Fruit fly (Drosophila melanogaster): ENCODE results near the gene e.

DNA sequence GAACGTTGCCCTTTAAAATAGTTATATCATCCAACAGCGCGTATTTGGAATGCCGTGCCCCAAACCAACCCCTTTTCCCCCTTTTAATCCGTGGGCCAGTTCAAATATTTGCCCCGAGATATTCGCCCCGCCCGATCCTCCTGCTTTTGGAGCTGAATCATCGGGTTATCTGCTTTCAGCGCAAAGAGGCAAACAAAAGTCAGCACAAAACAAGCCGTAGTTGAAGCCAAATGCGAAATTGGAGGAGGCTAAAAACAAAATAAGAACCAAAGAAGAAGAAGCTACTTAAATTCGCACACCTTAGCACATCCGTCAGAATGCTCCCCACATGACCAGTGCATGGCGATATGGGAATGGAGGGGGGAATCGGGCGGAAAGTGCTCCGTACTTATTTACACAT lies 39.4 kb downstream of the e start:
- no peak for TF ChIP-seq cic (GFP tag; optimal IDR thresholded peaks at IDR 0.05)
- peak; percentile 24 for TF ChIP-seq kay (GFP tag; ENCODE audit: borderline replicate concordance)
- no peak for TF ChIP-seq CG5204 (GFP tag; optimal IDR thresholded peaks at IDR 0.05)
- no peak for TF ChIP-seq CG12768 (GFP tag; optimal IDR thresholded peaks at IDR 0.05)
- no peak for TF ChIP-seq CG33017 (tag; optimal IDR thresholded peaks at IDR 0.05)
- TF ChIP-seq Crg-1 (GFP tag; optimal IDR thresholded peaks at IDR 0.05): no peak
- TF ChIP-seq CG11617 (GFP tag; optimal IDR thresholded peaks at IDR 0.05): no peak
